Fruit fly (Drosophila melanogaster) S2 (cell line): Measurements from ENCODE around the gene Pgam5.

Experiments
- CG8478 ChIP-seq: fragments of >200 bp; optimal IDR thresholded peaks from 2 replicates; lab custom pipeline; 2018
- CTCF ChIP-seq, 2 experiments: fragments of >200 bp; optimal IDR thresholded peaks; 2 replicates each; lab custom pipeline; 2018

Pgam5 gene

DNA sequence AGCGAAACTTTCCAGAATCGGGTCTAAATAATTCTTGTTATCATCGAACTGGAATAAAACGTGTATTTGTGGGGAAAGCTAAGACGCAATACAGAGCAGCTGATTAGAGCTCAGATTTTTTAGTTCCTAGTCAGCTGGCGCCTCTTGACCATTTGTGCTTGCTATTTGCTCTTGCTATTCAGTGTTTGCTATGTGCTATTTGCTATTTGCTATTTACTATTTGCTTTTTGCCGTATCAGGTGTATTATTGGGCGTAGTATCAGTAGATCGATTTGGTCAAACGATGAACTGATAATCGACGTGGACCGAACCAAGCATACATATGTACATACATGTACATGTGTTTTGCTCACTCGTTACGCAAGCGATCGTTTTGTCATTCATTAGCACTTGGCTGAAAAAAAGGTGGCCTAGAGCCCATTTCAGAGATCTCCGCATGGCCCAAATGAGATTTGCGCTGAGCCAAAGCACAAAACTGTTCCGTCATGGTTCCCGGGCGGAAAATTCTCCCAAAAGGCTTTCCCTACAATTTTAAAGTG, 27.9 kb downstream of the Pgam5 start:
- no peak for TF ChIP-seq CTCF (optimal IDR thresholded peaks at IDR 0.05; lab: Kevin White, UChicago)
- TF ChIP-seq CG8478 (lab: Kevin White, UChicago): no peak

DNA sequence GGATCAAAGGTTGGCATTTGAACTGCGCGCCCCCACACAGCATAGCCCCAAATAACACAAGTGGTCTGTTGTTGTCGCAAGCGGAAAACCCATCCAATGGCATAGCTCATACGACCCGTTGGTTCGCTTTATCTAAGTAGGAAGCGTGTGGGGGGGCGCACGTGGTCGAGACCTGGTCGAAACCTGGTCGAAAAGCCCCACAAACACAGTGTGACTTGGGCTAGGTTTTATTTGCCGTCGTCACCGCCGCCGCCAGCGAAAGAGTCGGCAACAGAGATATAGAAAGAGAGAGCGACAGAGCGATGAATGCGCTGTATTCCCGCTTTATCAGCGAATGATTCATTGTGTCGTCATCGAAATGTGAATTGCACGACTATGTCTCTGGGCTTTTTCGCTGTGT, 30.5 kb downstream of the Pgam5 start:
- TF ChIP-seq CG8478 (lab: Kevin White, UChicago) (no peak), CTCF (optimal IDR thresholded peaks at IDR 0.05; lab: Kevin White, UChicago) (no peak)

DNA sequence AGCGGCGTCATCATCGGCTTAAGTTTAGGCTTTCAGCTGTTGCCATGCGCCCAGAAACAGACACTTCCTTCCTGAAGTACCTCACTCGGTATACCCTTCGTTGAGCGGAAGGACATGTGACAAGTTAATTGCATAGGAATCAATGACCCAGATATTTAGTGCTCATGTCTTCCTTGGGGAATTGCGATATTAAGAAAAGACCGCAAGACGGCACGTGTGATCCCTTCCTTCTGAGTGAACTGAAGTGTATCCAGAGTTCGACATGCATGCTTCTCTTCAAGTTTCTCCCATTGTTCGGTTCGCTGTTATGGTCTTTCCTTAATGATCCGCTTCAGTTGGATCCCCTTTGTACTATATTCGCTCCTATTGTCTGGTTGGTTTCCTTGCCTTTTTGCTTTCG, 32.8 kb downstream of the Pgam5 start:
- TF ChIP-seq CTCF (optimal IDR thresholded peaks at IDR 0.05; lab: Kevin White, UChicago): no peak
- TF ChIP-seq CG8478 (lab: Kevin White, UChicago): no peak

DNA sequence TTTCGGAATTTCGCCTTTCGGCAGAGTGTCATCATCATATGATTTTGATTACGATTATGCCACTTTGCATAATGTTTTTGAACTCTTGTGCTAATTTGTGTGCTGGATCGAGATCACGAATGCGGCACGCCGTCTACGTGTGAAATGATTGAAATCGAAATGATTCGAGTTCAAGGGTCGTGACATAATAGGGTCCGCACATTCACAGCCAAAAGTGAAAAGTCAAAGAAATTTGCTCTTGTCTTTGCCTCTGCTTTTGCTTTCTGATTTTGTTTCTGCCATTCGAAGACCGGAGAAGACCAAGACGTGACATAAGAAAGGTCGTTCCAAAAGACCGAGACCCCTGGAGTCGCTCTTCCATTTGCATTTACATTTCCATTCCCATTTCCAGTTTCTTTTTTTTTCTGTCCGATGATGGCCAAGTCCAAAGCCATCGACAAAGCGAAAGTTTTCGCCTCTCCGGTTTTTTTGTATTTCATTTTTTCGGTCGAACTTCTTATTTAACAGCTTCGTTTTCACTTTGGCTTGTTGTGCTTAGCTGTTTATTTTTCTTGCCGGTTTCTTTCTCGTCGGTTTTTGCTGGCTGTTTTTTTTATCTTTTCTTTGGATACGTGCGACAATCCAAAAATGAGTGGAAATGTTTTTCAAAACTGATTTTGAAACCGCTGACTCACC, 38.5 kb downstream of the Pgam5 start:
- TF ChIP-seq CTCF (optimal IDR thresholded peaks at IDR 0.05; lab: Kevin White, UChicago) (no peak), CG8478 (lab: Kevin White, UChicago) (no peak)

DNA sequence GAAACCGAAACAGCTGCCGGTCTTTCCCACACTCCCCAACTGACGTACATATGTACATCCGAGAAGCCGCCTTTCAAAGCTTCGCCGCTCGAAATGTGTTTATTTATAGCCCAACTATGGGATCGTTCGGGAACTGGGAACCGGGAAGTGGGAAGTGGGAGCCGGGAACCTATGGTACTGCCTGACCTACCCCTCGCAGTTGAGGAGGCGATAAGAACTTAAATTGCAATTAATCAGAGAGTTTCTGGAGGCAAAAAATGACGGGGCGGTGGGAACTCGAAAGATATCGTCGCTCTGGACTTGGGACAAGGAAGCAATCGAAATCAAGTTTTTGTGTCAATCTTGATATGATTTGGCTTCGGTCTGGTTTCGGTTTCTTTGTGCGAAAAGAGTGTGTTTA, 40.7 kb downstream of the Pgam5 start:
- TF ChIP-seq CTCF (optimal IDR thresholded peaks at IDR 0.05; lab: Kevin White, UChicago): no peak

DNA sequence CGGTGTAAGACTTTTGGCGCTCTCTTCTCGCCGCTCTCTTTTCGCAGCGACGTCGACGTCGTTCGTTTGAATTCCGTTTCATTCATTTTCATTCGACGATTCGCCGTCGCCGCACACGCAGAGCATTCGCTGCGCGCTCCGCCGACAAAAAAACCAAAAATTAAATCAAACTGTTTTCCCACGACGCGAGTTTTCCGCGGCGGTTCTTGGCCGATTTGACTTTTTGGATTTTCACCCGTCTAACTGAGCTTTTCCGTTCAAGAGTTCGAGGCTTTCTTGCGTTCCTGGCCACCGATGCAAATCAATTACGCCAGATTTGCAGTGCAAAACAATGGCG, 42.2 kb downstream of the Pgam5 start:
- TF ChIP-seq CG8478 (lab: Kevin White, UChicago): no peak
- TF ChIP-seq CTCF (optimal IDR thresholded peaks at IDR 0.05; lab: Kevin White, UChicago): no peak

DNA sequence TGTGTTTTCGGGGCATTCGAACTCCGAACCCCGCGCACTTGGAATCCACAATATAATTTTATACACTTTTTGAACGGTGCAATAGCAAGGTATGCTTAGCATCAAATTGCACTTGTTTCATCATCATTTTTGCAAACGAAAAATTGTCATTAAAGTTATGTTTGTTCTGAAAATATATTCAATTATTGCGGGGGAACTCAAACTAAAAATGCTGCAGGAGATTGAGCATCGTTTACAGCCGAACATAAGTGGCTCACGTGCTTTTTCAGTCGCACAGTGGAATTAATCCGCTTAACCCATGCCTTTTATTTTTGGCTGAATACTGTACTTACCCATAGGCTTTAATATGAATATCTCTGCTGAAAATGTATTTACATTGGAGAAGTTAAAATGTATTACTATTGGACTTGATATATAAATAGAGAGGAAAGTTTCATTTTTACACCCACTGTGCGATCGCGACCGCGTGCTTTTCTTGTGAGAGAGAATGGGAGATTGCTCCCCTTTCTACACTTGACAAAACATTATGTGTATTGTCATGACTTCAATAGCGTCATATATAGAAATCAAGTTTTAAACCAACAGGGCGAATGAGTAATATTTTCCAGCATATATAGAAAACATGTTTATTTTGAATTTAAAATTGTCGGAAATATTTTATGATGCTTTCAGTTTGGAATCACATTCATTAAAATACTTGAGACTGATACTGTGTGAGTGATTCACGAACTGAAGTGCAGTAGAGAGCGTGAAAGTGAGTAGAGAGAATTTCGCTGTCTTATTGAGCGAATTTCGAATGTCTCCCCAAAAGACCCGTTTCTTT, 42.8 kb downstream of the Pgam5 start:
- no peak for TF ChIP-seq CG8478 (lab: Kevin White, UChicago)
- TF ChIP-seq CTCF (optimal IDR thresholded peaks at IDR 0.05; lab: Kevin White, UChicago): no peak

DNA sequence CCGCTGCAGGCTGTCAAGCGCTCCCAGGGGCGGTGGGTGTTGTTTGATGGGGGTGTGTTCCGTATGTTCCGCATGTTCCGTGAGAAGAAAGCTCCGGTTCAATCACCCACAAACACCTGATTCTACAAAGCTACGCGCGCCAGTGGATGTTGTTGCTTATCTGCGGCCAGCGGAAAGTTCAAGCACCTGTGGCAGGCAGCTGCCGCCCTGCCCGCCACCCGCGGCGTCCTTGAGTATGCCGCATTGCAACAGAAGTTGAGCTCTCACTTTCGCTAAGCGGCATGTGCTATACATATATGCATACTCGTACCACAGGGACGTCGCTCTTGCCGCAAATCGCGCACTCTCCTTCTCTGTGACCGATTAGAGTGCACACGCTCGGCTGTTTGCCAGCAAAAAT, 45.3 kb downstream of the Pgam5 start:
- TF ChIP-seq CG8478 (lab: Kevin White, UChicago) (no peak), CTCF (optimal IDR thresholded peaks at IDR 0.05; lab: Kevin White, UChicago) (no peak)

DNA sequence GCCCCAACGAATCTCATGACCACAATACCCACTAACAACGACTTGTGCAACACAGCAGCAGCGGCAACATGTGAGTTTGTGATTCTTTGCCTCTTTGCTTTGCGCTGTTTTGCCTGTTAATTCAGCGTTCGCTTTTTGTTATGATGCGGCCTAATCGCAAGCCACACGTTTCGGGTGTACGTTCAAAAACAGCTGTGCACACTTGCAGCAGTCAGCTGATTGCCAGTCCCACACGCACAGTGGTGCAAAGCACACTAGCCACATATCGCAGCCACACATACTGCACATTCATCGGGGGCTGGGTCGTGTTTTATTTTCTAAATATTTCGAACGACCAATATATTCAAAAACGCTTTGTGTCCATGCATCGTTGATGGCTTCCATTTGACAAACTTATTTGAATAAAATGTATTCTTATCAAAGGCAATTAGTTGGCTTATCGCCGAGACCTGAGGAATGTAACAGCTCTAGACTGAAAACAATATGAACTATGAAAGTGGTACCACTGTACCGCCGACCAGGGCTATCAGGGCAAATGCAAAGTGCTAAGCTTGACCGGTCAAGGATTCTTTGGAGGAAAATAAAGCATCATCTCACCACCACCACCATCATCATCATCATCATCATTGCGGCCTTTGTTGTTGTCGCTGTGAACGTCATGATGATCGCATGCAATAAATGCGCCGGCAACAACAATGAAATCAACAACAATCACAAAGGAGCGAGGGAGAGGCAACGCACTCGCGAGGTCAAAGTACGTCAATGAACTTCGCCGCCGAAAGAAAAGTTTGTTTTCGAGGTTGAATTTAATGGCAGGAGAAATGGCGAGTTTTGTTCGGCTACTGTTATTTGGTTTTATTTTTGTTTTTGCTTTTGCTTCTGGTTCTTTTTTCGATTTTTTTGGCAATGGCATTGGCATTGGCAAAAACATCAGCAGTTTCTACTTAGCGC, 47.2 kb downstream of the Pgam5 start:
- TF ChIP-seq CTCF (optimal IDR thresholded peaks at IDR 0.05; lab: Kevin White, UChicago) (no peak), CG8478 (lab: Kevin White, UChicago) (no peak)

DNA sequence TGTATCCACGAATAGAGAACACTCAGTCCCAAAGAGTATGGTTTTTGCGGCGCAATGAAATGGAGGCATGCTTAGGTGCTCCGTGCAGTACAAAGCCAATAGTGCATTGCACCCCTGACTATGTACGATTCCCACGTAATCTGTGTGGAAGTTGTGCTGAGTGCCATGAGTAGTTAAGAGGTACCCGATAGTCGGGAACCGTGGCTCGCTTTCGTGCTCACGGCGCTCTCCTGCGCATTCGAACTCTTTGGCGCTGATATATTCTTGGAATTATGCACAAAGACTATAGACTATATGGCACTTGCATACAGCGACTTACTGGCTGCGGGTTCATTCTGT, 48.8 kb downstream of the Pgam5 start:
- TF ChIP-seq CTCF (optimal IDR thresholded peaks at IDR 0.05; lab: Kevin White, UChicago): no peak
- TF ChIP-seq CG8478 (lab: Kevin White, UChicago): no peak

DNA sequence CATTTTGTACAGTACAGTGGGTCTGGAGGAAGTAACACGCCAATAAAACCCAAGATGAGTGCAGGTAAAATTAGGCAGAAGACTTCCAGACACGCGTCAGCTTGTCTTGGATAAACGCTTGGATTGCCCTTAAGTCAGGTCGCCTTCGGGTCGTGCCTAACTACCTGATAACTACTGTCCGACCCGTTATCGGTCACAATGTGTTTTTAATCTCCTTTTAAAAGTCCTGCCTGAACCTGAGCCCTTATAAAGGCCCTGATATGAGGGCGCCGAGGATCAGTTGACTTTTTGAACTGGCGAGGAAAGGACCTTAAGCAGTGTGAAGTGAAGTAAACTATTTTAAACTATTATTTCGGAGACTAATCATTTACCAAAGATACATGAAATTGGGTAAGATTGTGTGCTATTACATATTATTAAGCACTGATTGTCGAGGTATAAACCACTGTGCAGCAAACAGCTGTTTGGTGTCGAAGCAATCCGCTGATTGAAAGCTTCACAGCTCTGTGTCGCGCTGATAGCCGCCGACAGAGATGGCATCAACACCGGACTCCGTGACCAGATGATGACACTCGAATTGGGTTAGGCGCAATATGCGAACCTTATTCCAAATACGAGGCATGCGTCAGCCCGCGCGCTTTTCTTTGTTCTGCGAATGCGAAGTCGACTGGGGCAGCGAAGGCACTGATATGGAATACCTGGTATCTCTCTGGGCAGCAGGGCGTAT, 49.3 kb downstream of the Pgam5 start:
- no peak for TF ChIP-seq CG8478 (lab: Kevin White, UChicago)
- TF ChIP-seq CTCF (optimal IDR thresholded peaks at IDR 0.05; lab: Kevin White, UChicago): no peak
